Fruit fly (Drosophila melanogaster): ENCODE results near the gene CG14722.

- no peak for TF ChIP-seq Hr38 (GFP tag; optimal IDR thresholded peaks at IDR 0.05)
- no peak for TF ChIP-seq OdsH (GFP tag; optimal IDR thresholded peaks at IDR 0.05)
- TF ChIP-seq eg (GFP tag; IDR thresholded peaks at IDR 0.05): no peak
- no peak for TF ChIP-seq Sox102F (GFP tag; optimal IDR thresholded peaks at IDR 0.05)
- no peak for TF ChIP-seq spab (GFP tag; optimal IDR thresholded peaks at IDR 0.05)
Measured at dm6 chr3R:11773325-11773998, 31.8 kb downstream of the CG14722 start.
